Worm (Caenorhabditis elegans): ENCODE results near the gene bckd-1A.

bckd-1A gene

DNA sequence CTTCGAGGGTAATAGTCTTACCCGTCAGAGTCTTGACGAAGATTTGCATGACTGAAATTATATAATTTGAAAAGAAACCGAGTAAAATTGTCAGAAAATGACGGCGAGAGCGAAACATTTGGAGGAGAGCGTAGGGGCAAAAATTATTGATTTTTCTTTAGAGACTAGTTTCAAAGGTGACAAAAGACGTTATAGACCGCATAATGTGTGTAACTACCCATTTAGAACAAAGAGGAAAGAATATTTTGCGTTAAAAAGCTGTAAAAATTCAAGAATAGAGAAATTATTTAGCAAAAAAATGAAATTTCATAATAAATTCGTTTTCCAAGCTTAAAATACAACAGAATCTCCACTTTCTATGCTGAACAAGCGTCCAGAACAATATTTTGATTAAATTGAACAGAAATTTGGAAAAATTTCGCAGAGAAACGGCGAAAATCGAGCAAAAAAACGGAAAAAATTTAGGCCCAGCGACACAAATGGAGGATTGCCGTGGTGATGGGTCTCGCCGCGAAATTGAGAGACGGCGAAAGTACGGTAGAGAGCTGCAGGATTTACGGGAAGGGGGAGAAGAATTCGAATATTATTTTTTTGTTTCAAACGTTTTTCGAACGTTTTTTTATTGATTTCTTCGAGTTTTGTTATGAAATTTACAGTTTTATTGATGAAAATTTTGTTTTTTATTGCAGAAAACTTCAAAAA is 6.3 kb upstream of the bckd-1A start, which contains the start of the genes ubq-2 and frg-1 (continued):
- TF ChIP-seq hsf-1 (GFP tag; IDR thresholded peaks at IDR 0.05): no peak
- peak; percentile 69 for TF ChIP-seq madf-8 (GFP tag; conservative IDR thresholded peaks at IDR 0.05)
- no peak for TF ChIP-seq F57C9.4 (tag; optimal IDR thresholded peaks at IDR 0.05)
- no peak for TF ChIP-seq F22D6.2 (tag; optimal IDR thresholded peaks at IDR 0.05)
- TF ChIP-seq dox-1 (GFP tag; IDR thresholded peaks at IDR 0.05): peak; percentile 89
- peak; percentile 66 for TF ChIP-seq tbp1 (GFP tag; optimal IDR thresholded peaks at IDR 0.05)
- TF ChIP-seq mxl-1 (tag; optimal IDR thresholded peaks at IDR 0.05): no peak
- TF ChIP-seq F39B2.1 (GFP tag; IDR thresholded peaks at IDR 0.05): no peak
- TF ChIP-seq ets-4 (GFP tag; optimal IDR thresholded peaks at IDR 0.05): no peak
- TF ChIP-seq somi-1 (GFP tag; optimal IDR thresholded peaks at IDR 0.05): no peak
- peak; percentile 57 for TF ChIP-seq gei-17 (GFP tag; optimal IDR thresholded peaks at IDR 0.05)
- TF ChIP-seq madf-3 (GFP tag; IDR thresholded peaks at IDR 0.05): peak; percentile 82
- no peak for TF ChIP-seq egl-44 (GFP tag; IDR thresholded peaks at IDR 0.05)
- TF ChIP-seq die-1 (tag; optimal IDR thresholded peaks at IDR 0.05): no peak
- no peak for TF ChIP-seq mes-4 (tag; optimal IDR thresholded peaks at IDR 0.05)
- peak; percentile 92 for TF ChIP-seq madf-6 (GFP tag; IDR thresholded peaks at IDR 0.05)
- no peak for TF ChIP-seq sdz-38 (tag; optimal IDR thresholded peaks at IDR 0.05)
- TF ChIP-seq F55B11.4 (tag; optimal IDR thresholded peaks at IDR 0.05; ENCODE audit: borderline replicate concordance, insufficient read depth): no peak
- TF ChIP-seq let-526 (GFP tag; IDR thresholded peaks at IDR 0.05): 0 out of 2 replicates have a peak, but pooled peaks have one; percentile 60
- peak; percentile 35 for TF ChIP-seq snpc-4 (GFP tag; optimal IDR thresholded peaks at IDR 0.05)
- peak; percentile 3 to 56 (median 41) for TF ChIP-seq snpc-4 (tag; optimal IDR thresholded peaks at IDR 0.05)
- no peak for TF ChIP-seq ztf-25 (GFP tag; IDR thresholded peaks at IDR 0.05)
- TF ChIP-seq lin-26 (GFP tag; IDR thresholded peaks at IDR 0.05): no peak
- peak; percentile 72 for TF ChIP-seq F49E8.2 (tag; optimal IDR thresholded peaks at IDR 0.05; ENCODE audit: insufficient read depth)
- peak; percentile 60 for TF ChIP-seq ceh-91 (GFP tag; IDR thresholded peaks at IDR 0.05)
- TF ChIP-seq attf-5 (GFP tag; optimal IDR thresholded peaks at IDR 0.05): peak; percentile 89
- no peak for TF ChIP-seq hlh-12 (tag; optimal IDR thresholded peaks at IDR 0.05)
- no peak for TF ChIP-seq nhr-179 (tag; optimal IDR thresholded peaks at IDR 0.05)
- no peak for TF ChIP-seq lag-1 (GFP tag; IDR thresholded peaks at IDR 0.05)
- TF ChIP-seq let-607 (tag; optimal IDR thresholded peaks at IDR 0.05): peak in 1 of 2 experiments; percentile 67
- peak; percentile 43; the same call in 1 of the 2 replicates for TF ChIP-seq lir-1 (GFP tag; conservative IDR thresholded peaks at IDR 0.05)
- no peak for TF ChIP-seq hlh-26 (GFP tag; conservative IDR thresholded peaks at IDR 0.05)
- TF ChIP-seq fkh-3 (tag; optimal IDR thresholded peaks at IDR 0.05): no peak
- TF ChIP-seq ztf-3 (GFP tag; optimal IDR thresholded peaks at IDR 0.05): no peak
- TF ChIP-seq xnd-1 (tag; optimal IDR thresholded peaks at IDR 0.05): peak; percentile 64
- TF ChIP-seq lin-35 (GFP tag; optimal IDR thresholded peaks at IDR 0.05): peak in 2 of 3 experiments; percentile 22 to 70
- peak; percentile 90 for TF ChIP-seq mcd-1 (GFP tag; IDR thresholded peaks at IDR 0.05)
- TF ChIP-seq repo-1 (tag; optimal IDR thresholded peaks at IDR 0.05): no peak
- no peak for TF ChIP-seq zim-3 (tag; optimal IDR thresholded peaks at IDR 0.05)
- no peak for TF ChIP-seq nfya-2 (GFP tag; IDR thresholded peaks at IDR 0.05)
- TF ChIP-seq rpc-1 (optimal IDR thresholded peaks at IDR 0.05): peak; percentile 10
- TF ChIP-seq rpc-1 (tag; optimal IDR thresholded peaks at IDR 0.05): no peak
- TF ChIP-seq hmg-20 (GFP tag; IDR thresholded peaks at IDR 0.05): peak; percentile 46; the same call in 1 of the 2 replicates
- TF ChIP-seq D2030.7 (GFP tag; IDR thresholded peaks at IDR 0.05): peak; percentile 79
- no peak for TF ChIP-seq B0261.1 (tag; optimal IDR thresholded peaks at IDR 0.05)
- TF ChIP-seq K12H6.12 (tag; optimal IDR thresholded peaks at IDR 0.05): peak; percentile 68
- TF ChIP-seq Y95B8A.8 (GFP tag; IDR thresholded peaks at IDR 0.05): 0 out of 2 replicates have a peak, but pooled peaks have one; percentile 65
- peak; percentile 56 for TF ChIP-seq efl-1 (GFP tag; optimal IDR thresholded peaks at IDR 0.05)

Measured in whole organism, young adult.